Worm (Caenorhabditis elegans): ENCODE results near the gene gly-6.

The gly-6 gene

DNA sequence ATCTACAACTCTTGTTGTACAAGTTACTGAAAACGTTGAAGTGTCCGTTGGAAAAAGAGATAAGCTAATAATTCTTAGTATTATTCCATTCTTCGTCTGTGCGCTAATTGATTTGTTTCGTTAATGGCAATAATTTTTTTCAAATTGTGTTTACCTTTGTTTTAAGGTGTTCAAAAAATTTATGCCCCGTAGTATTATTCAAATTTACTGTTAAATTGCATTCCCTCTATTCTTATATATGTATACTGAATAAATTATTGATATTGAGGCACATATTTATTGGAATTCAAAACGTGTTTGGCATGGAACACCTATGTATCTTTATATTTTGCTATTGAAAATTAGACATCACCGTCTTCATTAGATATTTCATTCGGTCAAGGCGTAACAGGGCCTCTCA is 43.8 kb upstream of the gly-6 start, which contains the start of gene pals-26:
Gene pals-26, plus strand, starts transcription at position 301 of the 400 bp plus-strand sequence.
- TF ChIP-seq alr-1 (tag; optimal IDR thresholded peaks at IDR 0.05; ENCODE audit: borderline replicate concordance) = no peak
- no peak for TF ChIP-seq unc-30 (tag; optimal IDR thresholded peaks at IDR 0.05)
- TF ChIP-seq nhr-28 (tag; optimal IDR thresholded peaks at IDR 0.05) = no peak
- TF ChIP-seq ets-5 (GFP tag; IDR thresholded peaks at IDR 0.05) = no peak
- TF ChIP-seq swsn-7 (tag; optimal IDR thresholded peaks at IDR 0.05) = no peak
- no peak for TF ChIP-seq grh-1 (GFP tag; IDR thresholded peaks at IDR 0.05)
- TF ChIP-seq lir-3 (tag; optimal IDR thresholded peaks at IDR 0.05; ENCODE audit: poor library complexity) = no peak
- no peak for TF ChIP-seq lin-35 (GFP tag; optimal IDR thresholded peaks at IDR 0.05)
- no peak for TF ChIP-seq mdl-1 (tag; optimal IDR thresholded peaks at IDR 0.05)
- no peak for TF ChIP-seq sup-37 (GFP tag; optimal IDR thresholded peaks at IDR 0.05)
- TF ChIP-seq dsc-1 (tag; optimal IDR thresholded peaks at IDR 0.05) = no peak
- no peak for TF ChIP-seq efl-3 (GFP tag; optimal IDR thresholded peaks at IDR 0.05)
- TF ChIP-seq zag-1 (tag; optimal IDR thresholded peaks at IDR 0.05) = no peak
- TF ChIP-seq snpc-4 (tag; optimal IDR thresholded peaks at IDR 0.05) = no peak
- no peak for TF ChIP-seq egl-27 (tag; optimal IDR thresholded peaks at IDR 0.05)
- no peak for TF ChIP-seq pax-3 (tag; optimal IDR thresholded peaks at IDR 0.05)
- TF ChIP-seq lin-13 (GFP tag; optimal IDR thresholded peaks at IDR 0.05) = no peak
- TF ChIP-seq tlp-1 (tag; optimal IDR thresholded peaks at IDR 0.05) = no peak
- no peak for TF ChIP-seq blmp-1 (tag; optimal IDR thresholded peaks at IDR 0.05)

DNA sequence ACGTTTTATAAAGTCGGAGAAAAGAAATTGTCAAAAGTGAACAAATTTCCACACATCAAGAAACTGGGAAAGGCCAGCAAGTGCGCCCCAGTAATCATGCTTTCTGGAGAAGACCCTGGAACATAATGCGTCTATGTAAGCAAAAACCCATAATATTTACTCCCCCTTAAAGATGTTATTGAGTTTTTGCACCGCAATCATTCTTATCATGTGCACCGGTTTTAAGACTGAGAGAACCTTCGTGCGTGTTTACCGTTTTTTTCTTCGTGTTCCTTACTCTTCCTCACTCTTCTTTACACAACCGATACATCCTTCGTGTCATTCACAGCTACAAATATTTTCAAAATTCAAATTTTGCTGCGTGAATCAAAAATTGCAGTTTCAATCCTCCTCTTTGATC is 41.9 kb upstream of the gly-6 start:
- no peak for TF ChIP-seq C16A3.4 (tag; optimal IDR thresholded peaks at IDR 0.05)
- no peak for TF ChIP-seq tlp-1 (tag; optimal IDR thresholded peaks at IDR 0.05)
- no peak for TF ChIP-seq ets-5 (GFP tag; IDR thresholded peaks at IDR 0.05)
- no peak for TF ChIP-seq C34B4.2 (tag; optimal IDR thresholded peaks at IDR 0.05)
- TF ChIP-seq sup-37 (GFP tag; optimal IDR thresholded peaks at IDR 0.05) = no peak
- TF ChIP-seq zip-4 (GFP tag; optimal IDR thresholded peaks at IDR 0.05) = no peak
- TF ChIP-seq egl-13 (tag; optimal IDR thresholded peaks at IDR 0.05) = no peak
- no peak for TF ChIP-seq tbx-2 (tag; optimal IDR thresholded peaks at IDR 0.05)
- TF ChIP-seq pag-3 (tag; optimal IDR thresholded peaks at IDR 0.05; ENCODE audit: borderline replicate concordance, insufficient read depth) = no peak
- no peak for TF ChIP-seq jun-1 (tag; optimal IDR thresholded peaks at IDR 0.05)

DNA sequence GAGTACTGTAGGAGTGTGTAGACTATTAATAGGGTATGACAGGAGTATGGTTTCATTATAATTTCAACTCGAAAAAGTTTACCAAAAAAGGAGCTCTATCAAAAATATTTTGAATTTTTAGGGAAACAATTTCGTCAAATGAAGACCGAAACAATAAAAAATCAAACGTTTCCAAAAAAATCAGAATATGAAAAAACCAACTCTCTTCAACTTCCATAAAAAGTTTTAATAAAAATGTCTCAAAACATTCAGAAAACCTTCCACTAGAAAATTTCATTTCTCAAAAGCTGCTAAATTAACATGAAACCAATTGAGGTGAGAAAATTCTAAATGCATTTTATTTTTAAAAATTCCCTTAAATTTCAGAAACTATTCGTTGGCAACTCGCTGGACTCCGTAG is 39.6 kb upstream of the gly-6 start, which contains the start of gene ckb-3:
Gene ckb-3, plus strand, starts transcription at position 301 of the 400 bp plus-strand sequence.
- TF ChIP-seq egl-13 (tag; optimal IDR thresholded peaks at IDR 0.05) (no peak), rnt-1 (tag; optimal IDR thresholded peaks at IDR 0.05) (no peak), dpl-1 (GFP tag; optimal IDR thresholded peaks at IDR 0.05) (no peak)

DNA sequence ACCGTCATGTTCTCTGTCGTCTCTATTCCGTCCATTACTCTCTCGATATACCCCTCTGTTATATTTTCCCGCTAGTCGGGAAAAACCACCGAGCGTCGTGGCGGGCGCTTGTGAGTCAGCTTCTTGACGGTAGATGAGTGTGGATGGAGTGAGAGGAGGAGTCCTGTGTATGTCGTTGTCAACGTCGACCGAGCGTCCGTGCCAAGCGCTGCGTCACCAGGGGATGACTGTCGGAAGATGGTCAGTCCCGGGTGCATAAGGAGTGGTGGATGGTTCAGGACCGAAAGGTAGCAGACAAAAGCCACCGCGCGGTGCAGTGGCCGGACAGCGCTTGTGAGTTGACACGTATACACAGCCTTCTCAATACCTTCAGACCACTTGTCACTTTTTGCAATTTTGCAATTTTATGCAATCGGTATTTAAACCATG is 38.4 kb upstream of the gly-6 start:
- TF ChIP-seq lsy-2 (tag; optimal IDR thresholded peaks at IDR 0.05) = peak in 1 of 2 experiments; percentile 57
- TF ChIP-seq swsn-7 (tag; optimal IDR thresholded peaks at IDR 0.05) = peak; percentile 21
- peak; percentile 68 for TF ChIP-seq nhr-19 (GFP tag; conservative IDR thresholded peaks at IDR 0.05)
- TF ChIP-seq nhr-71 (tag; optimal IDR thresholded peaks at IDR 0.05) = peak; percentile 61
- peak; percentile 27 for TF ChIP-seq lir-3 (tag; optimal IDR thresholded peaks at IDR 0.05; ENCODE audit: poor library complexity)
- TF ChIP-seq C16A3.4 (tag; optimal IDR thresholded peaks at IDR 0.05) = peak; percentile 13
- peak; percentile 45 for TF ChIP-seq snu-23 (GFP tag; optimal IDR thresholded peaks at IDR 0.05)
- TF ChIP-seq nhr-20 (tag; optimal IDR thresholded peaks at IDR 0.05) = peak; percentile 36
- TF ChIP-seq aly-2 (tag; optimal IDR thresholded peaks at IDR 0.05) = peak; percentile 35
- peak; percentile 28 for TF ChIP-seq xbp-1 (tag; optimal IDR thresholded peaks at IDR 0.05)
- TF ChIP-seq jun-1 (tag; optimal IDR thresholded peaks at IDR 0.05) = peak; percentile 17
- peak; percentile 44 for TF ChIP-seq dsc-1 (tag; optimal IDR thresholded peaks at IDR 0.05)
- peak; percentile 24 for TF ChIP-seq tbx-2 (tag; optimal IDR thresholded peaks at IDR 0.05)
- TF ChIP-seq mdl-1 (tag; optimal IDR thresholded peaks at IDR 0.05) = peak in 1 of 2 experiments; percentile 14
- peak in 1 of 2 experiments; percentile 9 for TF ChIP-seq efl-1 (optimal IDR thresholded peaks at IDR 0.05)
- peak in 1 of 2 experiments; percentile 70 for TF ChIP-seq efl-1 (GFP tag; optimal IDR thresholded peaks at IDR 0.05 in 1 of 2)
- TF ChIP-seq nhr-47 (tag; optimal IDR thresholded peaks at IDR 0.05) = peak; percentile 51
- TF ChIP-seq nhr-90 (tag; optimal IDR thresholded peaks at IDR 0.05; ENCODE audit: poor library complexity) = peak; percentile 37
- TF ChIP-seq lin-35 (GFP tag; optimal IDR thresholded peaks at IDR 0.05) = peak in 1 of 2 experiments; percentile 26
